Fruit fly (Drosophila melanogaster): ENCODE measurements around the gene Ir20a.

DNA sequence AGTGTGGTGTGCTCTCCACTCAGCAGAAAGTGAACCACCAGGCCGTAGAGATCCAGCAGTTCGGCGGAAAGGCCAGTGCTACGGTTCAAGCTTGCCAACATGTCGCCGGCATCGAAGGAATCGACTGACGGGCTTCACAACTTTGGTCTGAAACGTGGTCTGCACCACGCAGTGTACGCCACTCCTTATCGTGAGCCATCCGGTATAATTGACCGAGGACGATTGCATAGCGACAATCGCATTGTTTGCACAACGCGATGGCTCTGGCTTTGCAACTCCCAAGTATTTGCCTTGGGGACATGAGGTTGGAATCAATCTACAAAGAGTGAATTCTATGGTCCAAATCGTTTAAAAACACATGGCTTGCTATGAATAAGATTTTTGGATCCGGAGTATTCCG, at the start of gene Ir20a:
- TF ChIP-seq rgr (GFP tag; optimal IDR thresholded peaks at IDR 0.05) (no peak), pan (optimal IDR thresholded peaks at IDR 0.05) (no peak), Hr83 (GFP tag; optimal IDR thresholded peaks at IDR 0.05; ENCODE audit: poor library complexity, severe bottlenecking) (no peak), Jra (GFP tag; optimal IDR thresholded peaks at IDR 0.05) (no peak), CG9705 (GFP tag; optimal IDR thresholded peaks at IDR 0.05) (no peak), jim (GFP tag; optimal IDR thresholded peaks at IDR 0.05) (no peak), psq (GFP tag; optimal IDR thresholded peaks at IDR 0.05) (no peak), woc (GFP tag; optimal IDR thresholded peaks at IDR 0.05) (no peak), dl (GFP tag; optimal IDR thresholded peaks at IDR 0.05; ENCODE audit: insufficient read depth in 1 of 2, partially characterized antibody in 2 of 2) (no peak), Abd-B (GFP tag; optimal IDR thresholded peaks at IDR 0.05) (no peak), h (GFP tag; optimal IDR thresholded peaks at IDR 0.05) (no peak), foxo (GFP tag; optimal IDR thresholded peaks at IDR 0.05) (no peak), Sp1 (GFP tag; optimal IDR thresholded peaks at IDR 0.05) (no peak), sv (GFP tag; optimal IDR thresholded peaks at IDR 0.05) (no peak)
